Worm (Caenorhabditis elegans): Measurements from ENCODE around the gene pqn-79.
"Not testable (repeated sequence)": the region's sequence is repeated elsewhere in the genome, so short reads cannot be mapped to it uniquely, and the experiment has no call there.

ce11 chrIV:15590397-15590796 is 5.0 kb upstream of the pqn-79 start, which contains the start of gene abu-5:
- not testable (repeated sequence) for TF ChIP-seq him-1, W03F9.2 (tag; optimal IDR thresholded peaks at IDR 0.05)

Measured in whole organism, L4/young adult.